Comparison of ENCODE assay signal across 1 worm cellular context in the genomic region with DNA sequence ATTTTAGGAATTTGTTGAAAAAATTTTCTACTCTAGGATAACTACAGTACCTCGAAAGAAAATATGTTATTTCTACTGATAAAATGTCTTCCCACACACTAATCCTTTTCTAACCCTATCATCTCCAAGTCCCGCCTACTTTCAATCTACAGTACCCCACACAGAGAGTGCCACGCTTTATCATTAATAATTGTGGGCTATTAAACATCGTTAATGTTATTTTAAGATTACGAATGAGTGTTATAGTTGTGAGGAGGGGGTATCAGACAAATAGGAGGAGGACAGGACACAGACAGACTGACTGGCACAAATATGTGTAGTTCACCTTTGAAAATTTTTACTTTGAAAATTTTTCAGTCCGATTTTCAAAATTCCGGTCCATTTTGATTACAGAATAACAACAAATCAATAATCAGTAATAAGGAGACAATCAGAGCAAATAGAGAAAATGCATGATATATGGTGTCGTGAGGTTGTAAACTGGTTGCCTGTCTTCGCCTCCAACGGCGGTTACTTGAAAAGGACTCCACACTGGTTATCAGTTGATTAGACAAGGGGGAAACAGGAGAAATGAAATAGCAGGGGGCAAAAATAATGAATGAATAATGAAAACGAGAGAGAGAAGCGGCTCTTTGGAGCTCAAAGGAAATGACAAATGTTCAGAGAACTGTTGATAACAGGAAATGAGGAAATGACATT.
TF ChIP-seq lines count a peak whose summit lies in the region.

No protein-coding gene starts in this region.

TF ChIP-seq in whole organism, L4 larva, 104 proteins besides CTCF, POLR2A, EP300 and RAD21 (continued from another document):
- TF ChIP-seq daf-16 (GFP tag; optimal IDR thresholded peaks at IDR 0.05; lab: Kevin White, UChicago) (no peak), daf-16 (tag; optimal IDR thresholded peaks at IDR 0.05; lab: Kevin White, UChicago) (peak; percentile 58), dmd-9 (GFP tag; IDR thresholded peaks at IDR 0.05; lab: Robert Waterston, UW) (no peak), nhr-6 (tag; optimal IDR thresholded peaks at IDR 0.05; lab: Kevin White, UChicago) (no peak), unc-62 (GFP tag; optimal IDR thresholded peaks at IDR 0.05 in 1 of 2; lab: Kevin White, UChicago) (peak in 1 of 2 experiments; percentile 31), unc-62 (tag; optimal IDR thresholded peaks at IDR 0.05; lab: Kevin White, UChicago) (no peak), aly-2 (tag; optimal IDR thresholded peaks at IDR 0.05; lab: Kevin White, UChicago) (no peak), egl-43 (GFP tag; IDR thresholded peaks at IDR 0.05; lab: Robert Waterston, UW) (no peak), hif-1 (tag; optimal IDR thresholded peaks at IDR 0.05; lab: Kevin White, UChicago) (no peak), D1046.2 (GFP tag; IDR thresholded peaks at IDR 0.05; lab: Robert Waterston, UW) (no peak), snpc-4 (tag; optimal IDR thresholded peaks at IDR 0.05; lab: Kevin White, UChicago) (no peak), lir-3 (tag; optimal IDR thresholded peaks at IDR 0.05; lab: Kevin White, UChicago) (no peak), mep-1 (tag; optimal IDR thresholded peaks at IDR 0.05; lab: Kevin White, UChicago) (no peak), F37D6.2 (tag; optimal IDR thresholded peaks at IDR 0.05; lab: Kevin White, UChicago) (no peak)
